Fruit fly (Drosophila melanogaster): Measurements from ENCODE around the gene Nup107.

Gene Nup107

dm6 chr2L:10749607-10750467 lies 14.0 kb upstream of the Nup107 start:
- TF ChIP-seq noc (tag; optimal IDR thresholded peaks at IDR 0.05): no peak

- TF ChIP-seq noc (tag; optimal IDR thresholded peaks at IDR 0.05): no peak
Observed at dm6 chr2L:10748218-10748617, 12.3 kb upstream of the Nup107 start.

- TF ChIP-seq noc (tag; optimal IDR thresholded peaks at IDR 0.05): no peak
Observed at dm6 chr2L:10743714-10744113, 7.8 kb upstream of the Nup107 start, which contains the start of gene CG6729. Gene CG6729 (minus strand): TSS chr2L:10743935.

- no peak for TF ChIP-seq noc (tag; optimal IDR thresholded peaks at IDR 0.05)
Observed at dm6 chr2L:10736993-10737756, 1.3 kb upstream of the Nup107 start, which contains the start of the genes Vha16-5 and CG12299. Gene Vha16-5 (minus strand): TSS chr2L:10737043. Gene CG12299 (plus strand): TSS chr2L:10737345.

- TF ChIP-seq noc (tag; optimal IDR thresholded peaks at IDR 0.05): no peak
Observed at dm6 chr2L:10732343-10732808, 3.5 kb downstream of the Nup107 start, which contains the start of the genes EMC3 and Dpy-30L1. Gene EMC3 (minus strand): TSS chr2L:10732423. Gene Dpy-30L1 (plus strand): TSS chr2L:10732653.

- no peak for TF ChIP-seq noc (tag; optimal IDR thresholded peaks at IDR 0.05)
Observed at dm6 chr2L:10729955-10730354, 5.9 kb downstream of the Nup107 start, which contains the start of gene CG17118. Gene CG17118 (plus strand): TSS chr2L:10730255.

- TF ChIP-seq noc (tag; optimal IDR thresholded peaks at IDR 0.05): no peak
Observed at dm6 chr2L:10728751-10729150, 7.1 kb downstream of the Nup107 start, which contains the start of gene CG6443. Gene CG6443 (plus strand): TSS chr2L:10728978.

- no peak for TF ChIP-seq noc (tag; optimal IDR thresholded peaks at IDR 0.05)
Observed at dm6 chr2L:10723903-10724302, 12.0 kb downstream of the Nup107 start, which contains the start of gene CG6431. Gene CG6431 (plus strand): TSS chr2L:10724203.

- no peak for TF ChIP-seq noc (tag; optimal IDR thresholded peaks at IDR 0.05)
Observed at dm6 chr2L:10721535-10721934, 14.3 kb downstream of the Nup107 start.

dm6 chr2L:10711221-10711620 lies 24.6 kb downstream of the Nup107 start:
- TF ChIP-seq noc (tag; optimal IDR thresholded peaks at IDR 0.05): no peak

dm6 chr2L:10709353-10709752 lies 26.5 kb downstream of the Nup107 start, which contains the start of gene Lip2:
Gene Lip2 (minus strand): TSS chr2L:10709453.
- no peak for TF ChIP-seq noc (tag; optimal IDR thresholded peaks at IDR 0.05)

- no peak for TF ChIP-seq noc (tag; optimal IDR thresholded peaks at IDR 0.05)
Observed at dm6 chr2L:10708089-10708488, 27.8 kb downstream of the Nup107 start.

- no peak for TF ChIP-seq noc (tag; optimal IDR thresholded peaks at IDR 0.05)
Observed at dm6 chr2L:10706267-10706666, 29.6 kb downstream of the Nup107 start.

dm6 chr2L:10704425-10704824 lies 31.4 kb downstream of the Nup107 start:
- no peak for TF ChIP-seq noc (tag; optimal IDR thresholded peaks at IDR 0.05)

dm6 chr2L:10703281-10703680 lies 32.6 kb downstream of the Nup107 start, which contains the start of gene CG6415:
Gene CG6415 (plus strand): TSS chr2L:10703621.
- TF ChIP-seq noc (tag; optimal IDR thresholded peaks at IDR 0.05): peak; percentile 92

dm6 chr2L:10701499-10702062 lies 34.3 kb downstream of the Nup107 start, which contains the start of gene Lip1:
Gene Lip1 (minus strand): TSS chr2L:10701544.
- no peak for TF ChIP-seq noc (tag; optimal IDR thresholded peaks at IDR 0.05)
